Worm (Caenorhabditis elegans): ENCODE measurements around the gene otub-1.

DNA sequence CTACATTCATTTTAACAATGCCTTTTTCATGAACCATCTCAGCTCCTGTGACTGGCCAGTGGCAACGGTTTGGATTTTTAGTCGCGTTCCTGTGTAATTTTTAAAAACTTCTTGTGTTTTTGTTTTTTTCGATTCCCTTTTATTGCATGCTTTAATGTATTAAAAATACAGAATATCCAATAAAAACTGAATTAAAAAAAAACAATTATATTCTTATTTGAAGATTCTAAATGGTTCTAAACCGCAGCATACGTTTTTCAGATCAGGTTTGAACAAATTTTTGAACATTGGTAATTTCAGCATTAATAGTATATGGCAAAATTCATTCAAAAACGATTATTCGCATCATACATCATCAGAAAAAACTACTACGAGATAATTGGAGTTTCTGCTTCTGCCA lies 2.3 kb downstream of the otub-1 start, which contains the start of gene dnj-3:
- TF ChIP-seq ama-1 (optimal IDR thresholded peaks at IDR 0.05) = no peak
- TF ChIP-seq ceh-13 (GFP tag; optimal IDR thresholded peaks at IDR 0.05) = no peak

Data from whole organism, early embryonic.